Fruit fly (Drosophila melanogaster): Measurements from ENCODE around the gene lost.
A peak's percentile ranks its signal among the peaks of the same experiment; 100 is the strongest.

lost gene

DNA sequence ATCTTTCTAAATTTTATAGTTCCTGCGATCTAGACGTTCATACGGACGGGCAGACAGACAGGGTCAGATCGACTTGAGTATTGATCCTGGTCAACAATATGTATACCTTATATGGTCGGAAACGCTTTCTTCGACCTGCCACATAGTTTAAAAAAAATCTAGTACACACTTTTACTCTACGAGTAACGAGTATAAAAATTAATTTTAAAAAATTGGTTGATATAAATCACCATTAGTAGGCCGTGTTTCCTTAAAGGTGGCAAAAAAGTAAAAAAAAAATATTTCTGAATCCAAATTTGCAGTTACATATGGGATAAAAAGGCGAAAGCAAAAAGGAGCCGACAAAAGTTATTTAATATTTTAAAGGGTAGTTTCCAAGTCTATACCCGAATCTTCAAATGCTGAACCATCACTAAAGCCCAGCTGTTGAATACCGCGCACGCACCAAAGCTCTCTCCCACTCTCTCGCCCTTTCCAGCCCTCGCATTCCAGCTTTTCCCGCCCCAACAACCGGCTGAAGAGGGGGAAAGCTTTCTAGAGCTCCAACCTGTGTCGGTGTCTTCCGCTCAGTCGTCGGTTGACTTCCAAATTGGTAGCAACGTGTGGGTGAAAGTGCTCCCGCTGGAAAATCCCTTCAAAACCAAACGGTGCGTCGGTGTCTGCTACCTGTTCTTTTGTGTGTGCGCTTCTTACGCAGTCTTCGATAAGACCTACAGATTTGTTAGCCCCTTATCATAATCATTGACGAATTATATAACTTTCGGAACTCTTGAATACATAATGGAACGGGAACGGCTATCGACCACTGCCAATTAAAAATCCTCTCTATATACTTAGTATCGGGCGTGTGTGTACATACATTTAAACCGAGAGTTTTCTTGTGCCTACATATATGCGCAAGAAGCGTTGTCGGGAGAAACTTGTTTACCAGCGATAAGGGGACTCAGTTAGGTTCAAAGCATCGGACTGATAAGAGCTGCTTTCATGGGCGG lies 24.2 kb upstream of the lost start, which contains the start of gene Sfxn1-3 (continued):
- TF ChIP-seq HLH4C (GFP tag; IDR thresholded peaks at IDR 0.05; ENCODE audit: partially characterized antibody), result 0 out of 3 replicates have a peak, but pooled peaks have one; percentile 41
- peak; percentile 82 for TF ChIP-seq kah (GFP tag; optimal IDR thresholded peaks at IDR 0.05)
- TF ChIP-seq cad (GFP tag; optimal IDR thresholded peaks at IDR 0.05), result no peak
- no peak for TF ChIP-seq CG9215 (GFP tag; IDR thresholded peaks at IDR 0.05)
- TF ChIP-seq CG9932 (GFP tag; IDR thresholded peaks at IDR 0.05), result peak; percentile 74
- no peak for TF ChIP-seq CG11504 (tag; optimal IDR thresholded peaks at IDR 0.05)
- no peak for TF ChIP-seq sima (GFP tag; optimal IDR thresholded peaks at IDR 0.05)
- no peak for TF ChIP-seq CG31224 (GFP tag; IDR thresholded peaks at IDR 0.05)
- TF ChIP-seq CG6272 (GFP tag; IDR thresholded peaks at IDR 0.05), result no peak
- no peak for TF ChIP-seq tup (GFP tag; optimal IDR thresholded peaks at IDR 0.05)
- peak; percentile 47 for TF ChIP-seq onecut (GFP tag; IDR thresholded peaks at IDR 0.05)
- peak; percentile 19; the same call in 1 of the 3 replicates for TF ChIP-seq knrl (GFP tag; IDR thresholded peaks at IDR 0.05; ENCODE audit: partially characterized antibody)
- no peak for TF ChIP-seq CG12219 (GFP tag; optimal IDR thresholded peaks at IDR 0.05)
- no peak for TF ChIP-seq CG8944 (GFP tag; optimal IDR thresholded peaks at IDR 0.05)
- TF ChIP-seq nau (GFP tag; optimal IDR thresholded peaks at IDR 0.05), result peak; percentile 68
- peak; percentile 56 for TF ChIP-seq Nf-YC (tag; optimal IDR thresholded peaks at IDR 0.05)
- peak; percentile 53 for TF ChIP-seq pb (GFP tag; optimal IDR thresholded peaks at IDR 0.05)
- TF ChIP-seq CG32767 (GFP tag; IDR thresholded peaks at IDR 0.05), result peak; percentile 45; the same call in 1 of the 2 replicates
- TF ChIP-seq mirr (GFP tag; optimal IDR thresholded peaks at IDR 0.05), result peak; percentile 85
- no peak for TF ChIP-seq CG4617 (GFP tag; optimal IDR thresholded peaks at IDR 0.05; ENCODE audit: borderline replicate concordance)
- no peak for TF ChIP-seq CG1832 (GFP tag; optimal IDR thresholded peaks at IDR 0.05)
- TF ChIP-seq grn (GFP tag; optimal IDR thresholded peaks at IDR 0.05), result peak; percentile 80
- TF ChIP-seq CG9817 (tag; optimal IDR thresholded peaks at IDR 0.05), result no peak
- TF ChIP-seq Bteb2 (GFP tag; optimal IDR thresholded peaks at IDR 0.05), result no peak
- no peak for TF ChIP-seq CG11695 (GFP tag; IDR thresholded peaks at IDR 0.05)
- no peak for TF ChIP-seq CG5953 (GFP tag; IDR thresholded peaks at IDR 0.05)
- TF ChIP-seq CG17359 (tag; optimal IDR thresholded peaks at IDR 0.05), result peak; percentile 37
- TF ChIP-seq hbn (GFP tag; IDR thresholded peaks at IDR 0.05; ENCODE audit: partially characterized antibody), result peak; percentile 39; the same call in 1 of the 2 replicates
- TF ChIP-seq Camta (GFP tag; optimal IDR thresholded peaks at IDR 0.05), result no peak
- TF ChIP-seq bigmax (GFP tag; optimal IDR thresholded peaks at IDR 0.05), result no peak
- TF ChIP-seq CG5245 (GFP tag; optimal IDR thresholded peaks at IDR 0.05), result peak; percentile 1
- peak; percentile 16 for TF ChIP-seq run (tag; optimal IDR thresholded peaks at IDR 0.05)
- TF ChIP-seq CG12391 (tag; optimal IDR thresholded peaks at IDR 0.05), result peak; percentile 17
- TF ChIP-seq pita (GFP tag; optimal IDR thresholded peaks at IDR 0.05), result no peak
- no peak; the same call in 1 of the 2 replicates for TF ChIP-seq E2f1 (GFP tag; IDR thresholded peaks at IDR 0.05)
- TF ChIP-seq gsb (GFP tag; IDR thresholded peaks at IDR 0.05), result 0 out of 2 replicates have a peak, but pooled peaks have one; percentile 47
- peak; percentile 56 for TF ChIP-seq Vsx1 (GFP tag; optimal IDR thresholded peaks at IDR 0.05)
- peak; percentile 23 for TF ChIP-seq grau (tag; optimal IDR thresholded peaks at IDR 0.05)
- no peak for TF ChIP-seq C15 (GFP tag; IDR thresholded peaks at IDR 0.05)
- TF ChIP-seq CG16815 (GFP tag; optimal IDR thresholded peaks at IDR 0.05), result no peak
- no peak for TF ChIP-seq CG6175 (GFP tag; IDR thresholded peaks at IDR 0.05)
- TF ChIP-seq CG4707 (GFP tag; optimal IDR thresholded peaks at IDR 0.05), result no peak
- peak; percentile 12 for TF ChIP-seq PHDP (tag; optimal IDR thresholded peaks at IDR 0.05)
- no peak; the same call in 1 of the 2 replicates for TF ChIP-seq Awh (GFP tag; IDR thresholded peaks at IDR 0.05)
- TF ChIP-seq Doc2 (GFP tag; IDR thresholded peaks at IDR 0.05), result no peak
- TF ChIP-seq CG17328 (GFP tag; IDR thresholded peaks at IDR 0.05), result no peak
- TF ChIP-seq unpg (GFP tag; optimal IDR thresholded peaks at IDR 0.05), result peak; percentile 27
- peak; percentile 26 for TF ChIP-seq ab (GFP tag; optimal IDR thresholded peaks at IDR 0.05)

All from whole organism, embryonic.